Worm (Caenorhabditis elegans) whole organism, late embryonic: Measurements from ENCODE around the gene gst-6.
"Not testable (repeated sequence)": the region's sequence is repeated elsewhere in the genome, so short reads cannot be mapped to it uniquely, and the experiment has no call there.

ENCODE experiments used
- C08G9.2 ChIP-seq: sonication (generic microtip); optimal IDR thresholded peaks from 2 replicates; lab custom pipeline; 2016; ENCODE audit warnings: mild to moderate bottlenecking, missing genetic modification characterization, moderate library complexity, missing compliant biosample characterization
- K02D7.2 ChIP-seq: sonication (generic microtip); optimal IDR thresholded peaks from 2 replicates; lab custom pipeline; 2017; ENCODE audit warnings: mild to moderate bottlenecking, missing genetic modification characterization, missing compliant biosample characterization
- K09A11.1 ChIP-seq: sonication (generic microtip); optimal IDR thresholded peaks from 2 replicates; lab custom pipeline; 2017; ENCODE audit warnings: antibody characterized with exemption, mild to moderate bottlenecking, missing genetic modification characterization, missing compliant biosample characterization; ENCODE audit not compliant: insufficient read depth
- Y22D7AL.16 ChIP-seq: sonication (generic microtip); optimal IDR thresholded peaks from 2 replicates; lab custom pipeline; 2016; ENCODE audit warnings: missing genetic modification characterization, missing compliant biosample characterization
- ahr-1 ChIP-seq: sonication (generic microtip); optimal IDR thresholded peaks from 2 replicates; lab custom pipeline; 2016; ENCODE audit warnings: missing genetic modification characterization, missing compliant biosample characterization
- ceh-18 ChIP-seq: sonication (generic microtip); optimal IDR thresholded peaks from 2 replicates; lab custom pipeline; 2016; ENCODE audit warnings: missing genetic modification characterization, missing compliant biosample characterization
- ceh-22 ChIP-seq: sonication (generic microtip); optimal IDR thresholded peaks from 2 replicates; lab custom pipeline; 2017; ENCODE audit warnings: missing biosample characterization, missing genetic modification characterization
- ceh-24 ChIP-seq: sonication (generic microtip); optimal IDR thresholded peaks from 2 replicates; lab custom pipeline; 2016; ENCODE audit warnings: mild to moderate bottlenecking, missing genetic modification characterization, missing compliant biosample characterization
- ceh-34 ChIP-seq: sonication (generic microtip); optimal IDR thresholded peaks from 2 replicates; lab custom pipeline; 2016; ENCODE audit warnings: mild to moderate bottlenecking, missing genetic modification characterization, missing compliant biosample characterization
- ceh-45 ChIP-seq: fragments of 200-800 bp; sonication (Bioruptor generic); IDR thresholded peaks from 2 replicates; pipeline ENCODE4 v1.3.6; 2022; ENCODE audit warnings: missing genetic modification reagents, missing genetic modification characterization, missing compliant biosample characterization
- che-1 ChIP-seq: sonication (generic microtip); optimal IDR thresholded peaks from 2 replicates; lab custom pipeline; 2016; ENCODE audit warnings: mild to moderate bottlenecking, missing genetic modification characterization, missing compliant biosample characterization
- dmd-4 ChIP-seq: sonication (generic microtip); optimal IDR thresholded peaks from 2 replicates; lab custom pipeline; 2016; ENCODE audit warnings: borderline replicate concordance, missing genetic modification characterization, missing compliant biosample characterization
- dve-1 ChIP-seq: sonication (generic microtip); optimal IDR thresholded peaks from 2 replicates; lab custom pipeline; 2017; ENCODE audit warnings: antibody characterized with exemption, mild to moderate bottlenecking, missing genetic modification characterization, missing compliant biosample characterization
- elt-2 ChIP-seq: sonication (generic microtip); optimal IDR thresholded peaks from 2 replicates; lab custom pipeline; 2016; ENCODE audit warnings: missing genetic modification reagents, missing genetic modification characterization, missing compliant biosample characterization
- ets-4 ChIP-seq: sonication (generic microtip); optimal IDR thresholded peaks from 2 replicates; lab custom pipeline; 2016; ENCODE audit warnings: missing genetic modification characterization, missing compliant biosample characterization
- fkh-6 ChIP-seq: sonication (generic microtip); optimal IDR thresholded peaks from 2 replicates; lab custom pipeline; 2016; ENCODE audit warnings: missing genetic modification characterization, missing compliant biosample characterization
- hlh-13 ChIP-seq: fragments of 200-800 bp; sonication (Bioruptor generic); optimal IDR thresholded peaks from 2 replicates; lab custom pipeline; 2018; ENCODE audit warnings: mild to moderate bottlenecking, missing genetic modification characterization, missing compliant biosample characterization
- hlh-15 ChIP-seq: sonication (generic microtip); optimal IDR thresholded peaks from 2 replicates; lab custom pipeline; 2016; ENCODE audit warnings: missing genetic modification characterization, missing compliant biosample characterization
- hlh-30 ChIP-seq: sonication (generic microtip); optimal IDR thresholded peaks from 2 replicates; lab custom pipeline; 2017; ENCODE audit warnings: antibody characterized with exemption, missing genetic modification characterization, missing compliant biosample characterization; ENCODE audit not compliant: insufficient read depth
- lin-11 ChIP-seq: fragments of 200-800 bp; sonication (Bioruptor generic); optimal IDR thresholded peaks from 2 replicates; lab custom pipeline; 2018; ENCODE audit warnings: mild to moderate bottlenecking, missing genetic modification characterization, missing compliant biosample characterization
- madf-2 ChIP-seq: sonication (generic microtip); optimal IDR thresholded peaks from 2 replicates; lab custom pipeline; 2017; ENCODE audit warnings: missing genetic modification characterization, missing compliant biosample characterization
- mec-3 ChIP-seq: sonication (generic microtip); optimal IDR thresholded peaks from 2 replicates; lab custom pipeline; 2016; ENCODE audit warnings: borderline replicate concordance, missing genetic modification characterization, missing compliant biosample characterization
- nhr-11 ChIP-seq: fragments of 150-350 bp; optimal IDR thresholded peaks from 2 replicates; lab custom pipeline; 2014; ENCODE audit warnings: missing biosample characterization, missing genetic modification characterization
- nhr-232 ChIP-seq: sonication (generic microtip); optimal IDR thresholded peaks from 2 replicates; lab custom pipeline; 2016; ENCODE audit warnings: missing genetic modification characterization, missing compliant biosample characterization
- npax-4 ChIP-seq: sonication (generic microtip); optimal IDR thresholded peaks from 2 replicates; lab custom pipeline; 2016; ENCODE audit warnings: missing genetic modification characterization, missing compliant biosample characterization
- odd-2 ChIP-seq: sonication (generic microtip); optimal IDR thresholded peaks from 2 replicates; lab custom pipeline; 2017; ENCODE audit warnings: antibody characterized with exemption, mild to moderate bottlenecking, missing genetic modification characterization, missing compliant biosample characterization
- pag-3 ChIP-seq: sonication (generic microtip); optimal IDR thresholded peaks from 2 replicates; lab custom pipeline; 2016; ENCODE audit warnings: missing compliant biosample characterization, missing genetic modification characterization, borderline replicate concordance
- pat-9 ChIP-seq: fragments of 200-800 bp; sonication (Bioruptor generic); optimal IDR thresholded peaks from 2 replicates; lab custom pipeline; 2018; ENCODE audit warnings: mild to moderate bottlenecking, missing genetic modification characterization, moderate library complexity, missing compliant biosample characterization
- pax-1 ChIP-seq: fragments of 150-350 bp; optimal IDR thresholded peaks from 2 replicates; lab custom pipeline; 2014; ENCODE audit warnings: missing biosample characterization, missing genetic modification characterization
- pha-2 ChIP-seq: sonication (generic microtip); optimal IDR thresholded peaks from 2 replicates; lab custom pipeline; 2017; ENCODE audit warnings: mild to moderate bottlenecking, missing genetic modification characterization, missing compliant biosample characterization
- pha-4 ChIP-seq: fragments of 150-350 bp; optimal IDR thresholded peaks from 2 replicates; lab custom pipeline; 2018; ENCODE audit warnings: missing biosample characterization, missing genetic modification reagents, missing genetic modification characterization
- ref-2 ChIP-seq: sonication (generic microtip); optimal IDR thresholded peaks from 2 replicates; lab custom pipeline; 2016; ENCODE audit warnings: missing genetic modification characterization, missing compliant biosample characterization
- sdc-2 ChIP-seq: sonication (generic microtip); optimal IDR thresholded peaks from 2 replicates; lab custom pipeline; 2016; ENCODE audit warnings: missing genotype, missing genetic modification characterization, missing compliant biosample characterization
- sox-4 ChIP-seq: sonication (generic microtip); optimal IDR thresholded peaks from 2 replicates; lab custom pipeline; 2017; ENCODE audit warnings: mild to moderate bottlenecking, missing genetic modification characterization, inconsistent platforms, missing compliant biosample characterization
- tbx-7 ChIP-seq: sonication (generic microtip); optimal IDR thresholded peaks from 2 replicates; lab custom pipeline; 2016; ENCODE audit warnings: missing genotype, missing genetic modification characterization, missing compliant biosample characterization
- unc-42 ChIP-seq: sonication (generic microtip); optimal IDR thresholded peaks from 2 replicates; lab custom pipeline; 2016; ENCODE audit warnings: missing genotype, missing genetic modification characterization, missing compliant biosample characterization
- unc-55 ChIP-seq: sonication (generic microtip); optimal IDR thresholded peaks from 2 replicates; lab custom pipeline; 2017; ENCODE audit warnings: missing biosample characterization, missing genetic modification reagents, missing genetic modification characterization
- unc-86 ChIP-seq: sonication (generic microtip); optimal IDR thresholded peaks from 2 replicates; lab custom pipeline; 2016; ENCODE audit warnings: missing genetic modification characterization, missing compliant biosample characterization
- zip-5 ChIP-seq: sonication (generic microtip); optimal IDR thresholded peaks from 2 replicates; lab custom pipeline; 2016; ENCODE audit warnings: missing genetic modification characterization, missing compliant biosample characterization

The gst-6 gene

ce11 chrII:4879629-4880028 is at the start of gene gst-6:
gst-6 (plus strand) TSS chrII:4879891.
- no peak for TF ChIP-seq pat-9 (tag; lab: Kevin White, UChicago)
- TF ChIP-seq elt-2 (tag; lab: Kevin White, UChicago) = peak; percentile 30

ce11 chrII:4834761-4835160 is 44.9 kb upstream of the gst-6 start, which contains the start of the genes C33F10.11 and C33F10.1:
C33F10.11 (minus strand) TSS chrII:4834861.
C33F10.1 (plus strand) TSS chrII:4835023.
- TF ChIP-seq tbx-7 = no peak
- TF ChIP-seq pag-3 (tag; lab: Kevin White, UChicago) = no peak
- TF ChIP-seq sdc-2 (tag; lab: Kevin White, UChicago) = no peak
- no peak for TF ChIP-seq ceh-45 (GFP tag; lab: Robert Waterston, UW)
- TF ChIP-seq ahr-1 (tag; lab: Kevin White, UChicago) = no peak
- no peak for TF ChIP-seq K02D7.2 (tag; lab: Kevin White, UChicago)
- TF ChIP-seq, all 69 proteins: peak for 0

- TF ChIP-seq K09A11.1 (no peak), pha-4 (tag; lab: Kevin White, UChicago) (no peak), ets-4 (no peak), dmd-4 (no peak), ceh-34 (tag; lab: Kevin White, UChicago) (no peak), madf-2 (tag; lab: Kevin White, UChicago) (no peak), C08G9.2 (no peak), mec-3 (tag; lab: Kevin White, UChicago) (no peak), hlh-30 (tag; lab: Kevin White, UChicago) (no peak), ceh-18 (tag; lab: Kevin White, UChicago) (no peak), elt-2 (tag; lab: Kevin White, UChicago) (no peak), dve-1 (no peak), nhr-11 (no peak), che-1 (tag; lab: Kevin White, UChicago) (no peak)
- TF ChIP-seq, all 69 proteins: peak for 0
Observed at ce11 chrII:4837659-4838058, 42.0 kb upstream of the gst-6 start, which contains the start of gene C33F10.12. C33F10.12 (minus strand) TSS chrII:4837759.

- not testable (repeated sequence) for TF ChIP-seq ref-2, unc-42, hlh-30 (tag; lab: Kevin White, UChicago)
Observed at ce11 chrII:4842143-4842658, 37.5 kb upstream of the gst-6 start, which contains the start of the genes T23B7.2 and nspd-4. T23B7.2 (minus strand) TSS chrII:4842243. nspd-4 (plus strand) TSS chrII:4842608.

ce11 chrII:4849885-4850284 is 29.8 kb upstream of the gst-6 start, which contains the start of gene T23B7.3:
T23B7.3 (plus strand) TSS chrII:4850185.
- no peak for TF ChIP-seq ceh-18 (tag; lab: Kevin White, UChicago)

ce11 chrII:4851594-4852106 is 28.0 kb upstream of the gst-6 start, which contains the start of gene dnj-9:
dnj-9 (plus strand) TSS chrII:4852056.
- peak; percentile 28 for TF ChIP-seq K09A11.1
- TF ChIP-seq sox-4 (tag; lab: Kevin White, UChicago) = peak; percentile 56
- TF ChIP-seq hlh-13 (GFP tag; lab: Kevin White, UChicago) = no peak
- peak; percentile 83 for TF ChIP-seq ceh-34 (tag; lab: Kevin White, UChicago)
- TF ChIP-seq ceh-24 (tag; lab: Kevin White, UChicago) = no peak
- TF ChIP-seq unc-55 (GFP tag; lab: Kevin White, UChicago) = peak; percentile 52
- peak; percentile 64 for TF ChIP-seq hlh-30 (tag; lab: Kevin White, UChicago)
- peak; percentile 28 for TF ChIP-seq ref-2 (tag; lab: Kevin White, UChicago)
- TF ChIP-seq nhr-232 (tag; lab: Kevin White, UChicago) = peak; percentile 6
- no peak for TF ChIP-seq fkh-6 (tag; lab: Kevin White, UChicago)
- TF ChIP-seq zip-5 (tag; lab: Kevin White, UChicago) = no peak
- TF ChIP-seq odd-2 = no peak
- peak; percentile 24 for TF ChIP-seq che-1 (tag; lab: Kevin White, UChicago)
- no peak for TF ChIP-seq hlh-15 (tag; lab: Kevin White, UChicago)
- TF ChIP-seq unc-86 (tag; lab: Kevin White, UChicago) = peak; percentile 68
- TF ChIP-seq ets-4 = peak; percentile 6
- peak; percentile 44 for TF ChIP-seq pha-2
- no peak for TF ChIP-seq mec-3 (tag; lab: Kevin White, UChicago)
- TF ChIP-seq Y22D7AL.16 = peak; percentile 33
- TF ChIP-seq ceh-22 = no peak
- no peak for TF ChIP-seq tbx-7
- peak; percentile 20 for TF ChIP-seq pax-1
- TF ChIP-seq pag-3 (tag; lab: Kevin White, UChicago) = no peak
- TF ChIP-seq npax-4 (tag; lab: Kevin White, UChicago) = peak; percentile 35
- TF ChIP-seq elt-2 (tag; lab: Kevin White, UChicago) = peak; percentile 92
- TF ChIP-seq lin-11 = peak; percentile 57
